Fruit fly (Drosophila melanogaster): ENCODE results near the gene CG4022.
A peak's percentile ranks its signal among the peaks of the same experiment; 100 is the strongest.

Gene CG4022

dm6 chr3L:9429665-9430607 is 19.3 kb upstream of the CG4022 start, which contains the start of the genes RpS17 and MTF-1 (continued):
- TF ChIP-seq CG4424 (GFP tag; optimal IDR thresholded peaks at IDR 0.05) (peak; percentile 18), al (GFP tag; IDR thresholded peaks at IDR 0.05) (no peak), emc (GFP tag; optimal IDR thresholded peaks at IDR 0.05) (no peak), CG4617 (GFP tag; optimal IDR thresholded peaks at IDR 0.05; ENCODE audit: borderline replicate concordance) (peak; percentile 60), hbn (GFP tag; IDR thresholded peaks at IDR 0.05; ENCODE audit: partially characterized antibody) (no peak), CG1792 (GFP tag; optimal IDR thresholded peaks at IDR 0.05) (no peak), CG11695 (GFP tag; IDR thresholded peaks at IDR 0.05) (no peak; the same call in 2 of the 3 replicates), CG2129 (GFP tag; IDR thresholded peaks at IDR 0.05; ENCODE audit: partially characterized antibody) (no peak), CG9797 (GFP tag; optimal IDR thresholded peaks at IDR 0.05) (peak; percentile 85), cad (GFP tag; optimal IDR thresholded peaks at IDR 0.05) (no peak), Nf-YC (tag; optimal IDR thresholded peaks at IDR 0.05) (peak; percentile 27), stwl (tag; optimal IDR thresholded peaks at IDR 0.05) (peak; percentile 39), dmrt11E (tag; optimal IDR thresholded peaks at IDR 0.05) (peak; percentile 44), croc (GFP tag; conservative IDR thresholded peaks at IDR 0.05) (no peak), CG34224 (GFP tag; IDR thresholded peaks at IDR 0.05; ENCODE audit: partially characterized antibody) (no peak), CG11560 (tag; IDR thresholded peaks at IDR 0.05) (no peak), her (GFP tag; optimal IDR thresholded peaks at IDR 0.05) (no peak), CG13894 (tag; optimal IDR thresholded peaks at IDR 0.05) (peak; percentile 28), lab (GFP tag; optimal IDR thresholded peaks at IDR 0.05) (peak; percentile 75), Vsx1 (GFP tag; optimal IDR thresholded peaks at IDR 0.05) (peak; percentile 51), Chrac-16 (GFP tag; optimal IDR thresholded peaks at IDR 0.05) (no peak), CG3838 (GFP tag; optimal IDR thresholded peaks at IDR 0.05) (no peak), yki (optimal IDR thresholded peaks at IDR 0.05) (no peak), CG10209 (GFP tag; optimal IDR thresholded peaks at IDR 0.05) (peak; percentile 66), pita (GFP tag; optimal IDR thresholded peaks at IDR 0.05) (peak; percentile 90), pho (GFP tag; optimal IDR thresholded peaks at IDR 0.05) (no peak), CG8765 (GFP tag; IDR thresholded peaks at IDR 0.05) (no peak), dimm (GFP tag; IDR thresholded peaks at IDR 0.05) (no peak), usp (GFP tag; optimal IDR thresholded peaks at IDR 0.05) (no peak), pb (GFP tag; optimal IDR thresholded peaks at IDR 0.05) (no peak), Nf-YB (GFP tag; optimal IDR thresholded peaks at IDR 0.05) (peak; percentile 21), CG5245 (GFP tag; optimal IDR thresholded peaks at IDR 0.05) (no peak), CHES-1-like (GFP tag; optimal IDR thresholded peaks at IDR 0.05) (peak; percentile 43), CG9876 (GFP tag; optimal IDR thresholded peaks at IDR 0.05) (peak; percentile 32), CG1603 (tag; optimal IDR thresholded peaks at IDR 0.05) (peak; percentile 50), Gsc (GFP tag; IDR thresholded peaks at IDR 0.05) (no peak), CG11723 (GFP tag; optimal IDR thresholded peaks at IDR 0.05) (peak; percentile 26), mam (GFP tag; optimal IDR thresholded peaks at IDR 0.05) (no peak), Max (GFP tag; optimal IDR thresholded peaks at IDR 0.05) (peak; percentile 26), gfzf (GFP tag; optimal IDR thresholded peaks at IDR 0.05) (peak; percentile 94), ato (GFP tag; IDR thresholded peaks at IDR 0.05; ENCODE audit: partially characterized antibody) (no peak), gem (tag; optimal IDR thresholded peaks at IDR 0.05) (peak; percentile 35), zen (tag; optimal IDR thresholded peaks at IDR 0.05) (no peak), sug (tag; optimal IDR thresholded peaks at IDR 0.05) (peak; percentile 19), pfk (GFP tag; optimal IDR thresholded peaks at IDR 0.05) (peak; percentile 23), Trl (optimal IDR thresholded peaks at IDR 0.05) (no peak), Trl (GFP tag; optimal IDR thresholded peaks at IDR 0.05) (peak; percentile 20), Optix (GFP tag; IDR thresholded peaks at IDR 0.05) (0 out of 3 replicates have a peak, but pooled peaks have one; percentile 35), knrl (GFP tag; IDR thresholded peaks at IDR 0.05; ENCODE audit: partially characterized antibody) (no peak)

Data from whole organism, embryonic.